Fruit fly (Drosophila melanogaster) ovary, adult (tissue): ENCODE results near the gene mRpL3.
"Not testable (repeated sequence)": the region's sequence is repeated elsewhere in the genome, so short reads cannot be mapped to it uniquely, and the experiment has no call there.

Source experiments
- CG17801 ChIP-seq: fragments of 200-800 bp; optimal IDR thresholded peaks from 2 replicates; lab custom pipeline; 2019; ENCODE audit warnings: missing biosample characterization, mild to moderate bottlenecking, missing genetic modification characterization, moderate library complexity; ENCODE audit not compliant: partially characterized antibody

The mRpL3 gene

DNA sequence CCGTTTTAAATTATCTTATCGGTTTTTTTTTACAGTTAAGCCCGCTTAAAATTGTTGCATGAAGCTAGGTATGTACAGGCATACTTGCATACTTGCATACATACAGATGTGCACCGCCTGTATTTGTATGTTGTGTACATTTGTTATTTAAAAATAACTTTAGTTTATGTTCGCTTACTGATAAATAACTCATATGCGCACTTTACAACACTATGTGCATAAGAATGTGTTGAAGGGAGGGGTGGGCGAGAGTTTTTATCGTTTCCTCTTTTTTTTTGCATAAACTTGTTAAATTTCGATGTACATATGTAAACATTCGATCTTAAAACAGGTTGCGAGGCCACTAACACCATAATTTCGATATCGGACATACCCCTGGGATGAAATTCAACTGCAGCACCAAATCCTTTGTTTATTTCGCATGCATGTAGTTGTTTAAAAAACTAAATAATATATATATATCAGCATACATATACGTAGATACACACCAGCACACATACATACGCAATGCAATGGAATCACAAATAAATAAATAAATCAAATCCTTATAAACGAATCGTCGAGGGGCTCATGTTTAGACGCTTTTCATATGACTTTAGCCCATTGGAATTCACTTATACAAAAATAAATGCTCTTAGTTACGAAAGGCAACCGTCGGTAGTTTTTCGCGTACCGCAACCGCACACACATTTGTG, 1.1 kb upstream of the mRpL3 start:
- TF ChIP-seq CG17801 (GFP tag; lab: Kevin White, UChicago) = peak; percentile 1

DNA sequence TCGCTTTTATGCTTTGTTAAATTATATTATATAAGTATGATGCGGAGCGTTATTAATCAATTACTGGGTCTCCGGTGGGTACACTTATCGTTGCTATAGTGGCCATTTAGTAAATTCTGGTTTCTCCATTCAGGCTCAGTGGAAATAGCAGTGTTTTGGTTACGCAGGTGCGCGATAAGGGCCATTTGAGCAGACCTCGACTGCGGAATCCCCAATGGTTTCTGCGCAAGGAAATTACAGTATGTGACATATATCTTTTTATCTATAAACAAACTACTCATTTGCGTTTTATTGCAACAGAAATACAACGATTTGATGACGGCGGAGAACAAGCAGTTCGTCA, 221 bp downstream of the mRpL3 start:
- TF ChIP-seq CG17801 (GFP tag; lab: Kevin White, UChicago) = no peak

DNA sequence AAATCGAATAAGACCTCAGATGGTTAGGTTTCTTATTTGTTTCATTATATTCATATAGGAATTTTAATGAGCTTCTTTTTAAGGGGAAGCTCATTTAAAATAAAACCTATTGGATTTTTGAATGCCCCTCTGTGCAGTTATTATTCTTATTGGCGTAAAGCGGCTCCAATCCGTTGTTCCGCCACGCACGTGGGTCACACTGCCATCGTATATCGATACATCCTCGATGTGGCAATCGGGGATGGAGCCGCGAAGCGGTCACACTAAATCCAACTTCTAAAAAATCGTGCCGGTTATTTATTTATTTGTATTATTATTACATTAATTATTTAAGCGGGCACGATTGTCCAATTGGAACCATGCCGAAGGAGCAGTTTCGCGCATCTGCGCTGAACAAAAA, 1.7 kb downstream of the mRpL3 start, which contains the start of gene Polr3A:
Gene Polr3A (plus strand): TSS at position 234 of the 400 bp plus-strand sequence.
- TF ChIP-seq CG17801 (GFP tag; lab: Kevin White, UChicago) = no peak

DNA sequence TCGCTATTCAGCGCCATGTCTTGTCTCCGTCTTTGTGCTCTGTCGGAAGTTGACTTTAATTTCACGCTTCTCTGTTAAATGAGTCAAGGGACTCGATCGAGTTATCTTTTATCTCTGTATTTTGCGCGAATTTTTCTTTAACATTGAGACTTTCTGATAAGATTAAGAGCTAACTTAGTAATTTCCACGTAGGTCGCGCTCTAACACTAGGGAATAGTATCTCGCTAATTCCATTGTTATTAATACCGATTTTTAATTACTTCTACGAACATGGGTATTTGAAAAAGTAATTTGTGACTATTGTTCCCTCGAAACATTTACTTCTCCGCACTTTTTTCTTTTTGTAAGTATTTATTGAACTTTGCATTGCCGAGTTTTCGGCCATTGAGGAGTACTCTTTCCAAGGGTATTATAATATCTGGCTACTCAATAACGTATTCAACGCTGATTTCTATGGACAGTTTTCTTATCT, 5.4 kb downstream of the mRpL3 start, which contains the start of gene CG8952:
Gene CG8952 (minus strand): TSS at position 51 of the 472 bp plus-strand sequence.
- TF ChIP-seq CG17801 (GFP tag; lab: Kevin White, UChicago) = no peak

DNA sequence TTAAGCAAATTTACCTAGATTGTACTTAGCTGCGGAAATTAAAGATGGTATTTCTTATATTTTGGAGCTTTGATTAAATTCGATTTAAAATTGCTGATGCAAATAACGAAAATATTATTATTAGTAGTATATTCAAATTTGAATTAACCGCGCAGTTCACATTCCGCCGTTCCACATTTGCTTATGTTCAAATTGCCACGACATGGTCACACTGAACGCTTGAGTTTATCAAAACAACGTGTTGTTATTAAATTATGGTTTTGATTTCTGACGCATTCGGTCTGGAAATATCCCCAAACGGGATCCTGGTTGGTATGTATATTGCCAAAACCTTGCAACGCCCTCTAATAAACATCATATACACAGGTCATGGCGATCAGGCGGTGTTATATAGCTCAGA, 8.4 kb downstream of the mRpL3 start, which contains the start of gene CG33172:
Gene CG33172 (plus strand): TSS at position 208 of the 400 bp plus-strand sequence.
- no peak for TF ChIP-seq CG17801 (GFP tag; lab: Kevin White, UChicago)

DNA sequence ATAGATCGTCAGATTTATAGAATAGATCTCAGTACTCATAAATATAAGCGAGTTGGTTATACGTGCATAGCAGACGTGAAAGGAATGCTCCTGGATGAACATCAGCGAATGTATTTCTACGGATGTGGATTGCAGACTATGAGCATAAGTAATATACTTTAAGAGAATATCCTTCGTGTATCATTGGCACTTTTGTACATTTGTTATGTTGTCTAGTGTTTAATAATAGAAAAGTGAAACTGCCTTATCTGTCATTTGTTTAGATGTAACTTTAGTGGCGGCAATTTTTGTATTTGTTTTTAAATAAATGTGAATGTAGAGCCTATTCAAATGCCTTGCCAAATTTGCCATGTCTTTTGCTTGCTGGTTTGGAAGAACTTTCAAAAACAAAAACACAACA, 11.6 kb downstream of the mRpL3 start, which contains the start of gene CG43672:
Gene CG43672 (plus strand): TSS at position 301 of the 400 bp plus-strand sequence.
- no peak for TF ChIP-seq CG17801 (GFP tag; lab: Kevin White, UChicago)

DNA sequence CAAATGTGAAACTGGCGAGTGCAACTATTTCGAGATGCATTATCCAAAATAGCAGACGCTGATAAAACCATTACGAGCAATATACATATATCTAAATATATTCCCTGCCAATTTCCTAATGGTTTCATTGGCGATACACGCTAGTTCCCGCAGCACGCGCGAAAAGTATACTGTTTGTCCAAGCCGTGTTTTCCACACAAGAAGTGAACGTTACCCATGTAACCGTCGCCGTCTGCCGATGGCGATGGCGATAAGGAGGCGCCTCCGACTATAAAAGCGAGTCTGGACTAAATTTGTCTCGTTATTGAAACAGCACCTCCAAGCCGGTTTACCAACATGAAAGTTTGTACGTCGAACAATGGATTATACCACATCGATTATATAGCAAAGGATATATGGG, 17.8 kb downstream of the mRpL3 start, which contains the start of gene CG43673:
Gene CG43673 (plus strand): TSS at position 301 of the 400 bp plus-strand sequence.
- no peak for TF ChIP-seq CG17801 (GFP tag; lab: Kevin White, UChicago)

DNA sequence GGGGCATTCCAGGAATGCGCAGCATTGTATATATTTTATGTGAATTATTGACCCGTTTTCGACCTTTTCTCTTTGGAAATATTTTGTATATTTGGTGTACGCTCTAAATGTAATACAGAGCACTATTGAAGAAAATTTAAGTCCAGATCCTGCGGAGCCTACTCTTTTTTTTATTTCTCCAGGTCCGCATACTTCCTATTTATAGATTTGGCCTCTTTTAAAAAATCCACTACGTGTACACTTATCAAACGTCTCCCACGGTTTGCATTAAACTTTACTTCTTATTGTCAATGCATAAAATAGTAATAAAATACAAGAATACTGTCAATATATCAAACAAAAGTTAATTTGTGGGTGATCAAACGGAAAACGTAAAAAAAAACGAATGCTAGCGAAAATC, 22.6 kb downstream of the mRpL3 start, which contains the start of gene Efhc1.1:
Gene Efhc1.1 (minus strand): TSS at position 101 of the 400 bp plus-strand sequence.
- TF ChIP-seq CG17801 (GFP tag; lab: Kevin White, UChicago) = no peak

DNA sequence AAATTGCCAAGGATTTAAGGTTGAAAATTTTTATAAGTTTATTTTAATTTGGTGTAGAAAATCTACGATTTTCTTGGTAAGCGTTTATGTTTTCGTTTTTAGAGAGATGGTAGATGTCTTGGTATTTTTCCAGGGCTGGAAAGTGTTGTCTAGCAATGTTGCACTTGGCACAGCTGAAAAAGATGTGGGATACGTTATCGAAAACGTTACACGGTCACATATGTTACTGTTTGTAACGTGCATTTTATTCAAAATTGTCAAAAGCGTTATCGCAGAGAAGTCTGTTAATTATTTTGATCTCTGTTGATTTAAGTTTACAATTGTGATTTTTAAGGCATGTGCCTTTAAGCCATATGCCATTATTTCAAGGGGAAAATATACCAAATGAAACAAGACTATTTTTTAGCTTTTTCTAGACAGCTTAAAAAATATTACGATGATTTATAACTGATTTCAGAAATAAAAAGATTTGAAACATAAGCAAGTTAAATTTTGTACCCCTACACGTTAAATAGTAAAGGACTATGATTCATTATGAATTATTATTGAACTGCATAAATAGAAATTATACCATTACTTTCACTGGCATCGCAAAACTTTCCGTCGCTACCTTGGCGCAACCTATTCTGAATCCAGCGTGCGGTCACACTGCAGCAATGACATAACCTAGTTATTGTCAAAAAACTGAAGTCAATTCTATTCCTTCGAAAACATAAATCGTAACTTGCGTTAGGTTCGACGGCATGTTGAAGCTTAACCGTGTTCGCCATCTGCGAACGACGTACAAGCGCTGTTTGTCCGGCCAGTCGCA, 24.6 kb downstream of the mRpL3 start, which contains the start of the genes Paf-AHalpha and mRpS30:
Gene Paf-AHalpha (minus strand): TSS at position 155 of the 811 bp plus-strand sequence.
Gene mRpS30 (plus strand): TSS at position 619 of the 811 bp plus-strand sequence.
- peak; percentile 25 for TF ChIP-seq CG17801 (GFP tag; lab: Kevin White, UChicago)

DNA sequence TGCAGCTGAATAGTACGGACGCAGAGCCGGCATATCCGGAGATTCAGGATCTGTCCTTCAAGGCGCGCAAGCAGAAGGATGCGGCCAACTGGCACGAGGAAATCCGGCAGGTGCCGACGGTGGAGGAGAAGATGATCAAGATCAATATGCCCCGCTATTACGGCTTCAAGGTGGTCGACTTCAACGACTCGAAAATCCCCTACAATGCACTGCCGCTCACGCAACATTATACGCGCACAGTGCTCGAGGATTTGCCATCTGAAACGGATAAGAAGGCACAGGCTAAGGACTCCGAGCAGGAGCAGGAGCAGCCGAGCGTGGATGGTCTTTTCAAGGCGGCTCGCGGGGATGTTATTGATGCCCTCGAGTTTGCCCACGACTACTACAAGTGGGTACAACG, 25.2 kb downstream of the mRpL3 start:
- TF ChIP-seq CG17801 (GFP tag; lab: Kevin White, UChicago) = no peak

DNA sequence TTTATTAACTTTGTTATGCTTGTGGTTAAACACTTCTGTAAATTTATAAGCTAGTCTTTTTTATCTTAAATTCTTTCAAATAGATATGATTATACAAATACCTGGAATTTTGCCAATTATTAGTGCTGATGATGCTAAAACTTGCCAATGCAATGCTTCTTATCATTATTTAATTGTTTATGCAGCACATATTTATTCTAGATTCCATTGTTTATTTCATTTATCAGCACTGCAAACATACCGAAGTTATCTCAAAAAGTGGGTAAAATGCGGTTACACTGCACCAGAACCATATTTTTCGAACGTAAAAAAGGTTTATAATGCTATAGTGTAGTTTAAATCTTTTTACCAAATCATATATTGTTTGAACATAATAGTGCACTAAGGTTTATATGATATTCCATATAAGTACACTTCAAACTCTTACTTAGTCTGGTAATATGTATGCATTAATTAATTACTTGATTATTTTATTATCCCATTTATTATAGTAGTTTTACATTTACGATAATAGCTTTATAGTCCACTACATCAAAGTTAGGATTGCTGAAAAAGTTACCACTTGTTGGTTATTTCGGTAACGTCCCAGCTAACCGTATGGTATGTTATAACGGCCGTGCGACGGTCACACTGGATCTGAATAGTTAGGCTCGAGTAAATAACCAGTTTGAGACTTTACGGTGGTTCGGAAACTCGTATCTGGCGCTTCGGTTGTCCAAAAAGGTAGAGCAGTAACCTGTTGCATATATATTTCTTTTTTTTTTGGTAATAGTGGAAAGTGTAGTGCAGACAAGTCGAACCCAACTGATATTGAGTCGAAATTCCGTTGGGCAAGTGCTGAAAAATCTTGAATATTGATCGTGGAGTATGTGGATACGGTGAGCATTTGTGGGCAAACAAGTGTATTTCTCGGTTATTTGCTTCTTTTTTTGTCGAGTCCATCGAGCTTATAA, 27.5 kb downstream of the mRpL3 start, which contains the start of gene Rhp:
Gene Rhp (plus strand): TSS at position 663 of the 953 bp plus-strand sequence.
- TF ChIP-seq CG17801 (GFP tag; lab: Kevin White, UChicago) = peak; percentile 28

DNA sequence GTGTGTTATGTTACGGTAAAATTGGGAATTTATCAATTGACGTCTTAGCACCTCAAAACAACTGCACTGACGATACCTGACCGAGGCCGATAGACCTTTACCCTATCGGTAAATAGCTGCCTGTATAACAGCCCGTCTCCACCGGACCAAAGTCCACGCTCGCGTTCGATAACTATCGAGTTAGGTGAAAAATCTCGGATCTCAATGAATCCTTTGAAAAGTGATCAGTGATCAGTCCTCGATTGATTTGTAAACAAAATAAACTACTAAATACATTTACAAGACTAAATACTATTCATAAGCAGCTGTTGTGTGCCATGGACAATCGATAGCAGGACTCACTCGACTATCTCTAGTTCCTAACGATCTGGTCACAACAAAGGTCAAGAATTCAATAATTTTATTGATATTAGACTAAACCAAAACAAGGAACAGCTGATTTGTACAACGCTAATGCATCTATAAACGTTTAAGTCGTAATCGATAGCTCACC, 34.9 kb downstream of the mRpL3 start, which contains the start of gene sordd1:
Gene sordd1 (minus strand): TSS at position 78 of the 493 bp plus-strand sequence.
- not testable (repeated sequence) for TF ChIP-seq CG17801 (GFP tag; lab: Kevin White, UChicago)

DNA sequence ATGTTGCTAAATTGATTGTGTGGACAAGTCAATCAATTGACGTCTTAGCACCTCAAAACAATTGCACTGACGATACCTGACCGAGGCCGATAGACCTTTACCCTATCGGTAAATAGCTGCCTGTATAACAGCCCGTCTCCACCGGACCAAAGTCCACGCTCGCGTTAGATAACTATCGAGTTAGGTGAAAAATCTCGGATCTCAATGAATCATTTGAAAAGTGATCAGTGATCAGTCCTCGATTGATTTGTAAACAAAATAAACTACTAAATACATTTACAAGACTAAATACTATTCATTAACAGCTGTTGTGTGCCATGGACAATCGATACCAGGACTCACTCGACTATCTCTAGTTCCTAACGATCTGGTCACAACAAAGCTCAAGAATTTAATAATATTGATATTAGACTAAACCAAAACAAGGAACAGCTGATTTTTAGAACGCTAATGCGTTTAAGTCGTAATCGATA, 38.1 kb downstream of the mRpL3 start, which contains the start of the genes sordd2 and CG15602:
Gene sordd2 (minus strand): TSS at position 78 of the 473 bp plus-strand sequence.
Gene CG15602 (plus strand): TSS at position 342 of the 473 bp plus-strand sequence.
- TF ChIP-seq CG17801 (GFP tag; lab: Kevin White, UChicago) = not testable (repeated sequence)
